Fruit fly (Drosophila melanogaster) whole organism, embryonic: ENCODE data around the gene CG16985.

Source experiments
- Atf6 ChIP-seq: fragments of 200-800 bp; sonication (Bioruptor generic); IDR thresholded peaks from 2 replicates; pipeline ENCODE4 v1.3.6; 2022; ENCODE audit warnings: missing biosample characterization, missing genetic modification characterization
- Awh ChIP-seq: fragments of 200-800 bp; sonication (Bioruptor generic); IDR thresholded peaks from 2 replicates; pipeline ENCODE4, ENCODE4 v1.3.6; 2022; ENCODE audit warnings: missing biosample characterization, missing genetic modification characterization
- B-H1 ChIP-seq: fragments of 200-800 bp; sonication (Bioruptor generic); IDR thresholded peaks from 3 replicates; pipeline ENCODE4 v1.3.6; 2022; ENCODE audit warnings: missing biosample characterization, missing genetic modification characterization
- CG10366 ChIP-seq: fragments of 200-800 bp; sonication (Bioruptor generic); IDR thresholded peaks from 2 replicates; pipeline ENCODE4 v1.3.6; 2022; ENCODE audit warnings: missing biosample characterization, missing genetic modification characterization
- CG10462 ChIP-seq: fragments of 200-800 bp; sonication (Bioruptor generic); optimal IDR thresholded peaks from 2 replicates; lab custom pipeline; 2016; ENCODE audit warnings: missing biosample characterization, missing genetic modification characterization
- CG12219 ChIP-seq: fragments of 200-800 bp; sonication (Bioruptor generic); optimal IDR thresholded peaks from 3 replicates; lab custom pipeline; 2018; ENCODE audit warnings: missing biosample characterization, mild to moderate bottlenecking, missing genetic modification characterization
- CG14860 ChIP-seq: fragments of 200-800 bp; sonication (Bioruptor generic); IDR thresholded peaks from 3 replicates; pipeline ENCODE4 v1.3.6; 2022; ENCODE audit warnings: missing biosample characterization, missing genetic modification characterization; ENCODE audit not compliant: partially characterized antibody
- CG15479 ChIP-seq: fragments of 200-800 bp; sonication (Bioruptor generic); optimal IDR thresholded peaks from 3 replicates; lab custom pipeline; 2019; ENCODE audit warnings: missing biosample characterization, mild to moderate bottlenecking, missing genetic modification characterization, moderate library complexity
- CG18262 ChIP-seq: fragments of 200-800 bp; optimal IDR thresholded peaks from 3 replicates; lab custom pipeline; 2019; ENCODE audit warnings: missing biosample characterization, mild to moderate bottlenecking, missing genetic modification characterization, moderate library complexity
- CG18599 ChIP-seq: fragments of 200-800 bp; sonication (Bioruptor generic); optimal IDR thresholded peaks from 3 replicates; lab custom pipeline; 2017; ENCODE audit warnings: missing biosample characterization, missing genetic modification characterization, mild to moderate bottlenecking, moderate library complexity, missing genetic modification reagents
- CG2712 ChIP-seq: fragments of 200-800 bp; optimal IDR thresholded peaks from 3 replicates; lab custom pipeline; 2019; ENCODE audit warnings: missing biosample characterization, mild to moderate bottlenecking, missing genetic modification characterization, moderate library complexity
- CG32767 ChIP-seq: fragments of 200-800 bp; sonication (Bioruptor generic); IDR thresholded peaks from 2 replicates; pipeline ENCODE4 v1.3.6; 2022; ENCODE audit warnings: missing biosample characterization, missing genetic modification characterization
- CG34422 ChIP-seq: fragments of 200-800 bp; sonication (Bioruptor generic); IDR thresholded peaks from 3 replicates; pipeline ENCODE4 v1.3.6; 2022; ENCODE audit warnings: missing biosample characterization, missing genetic modification characterization
- CG4820 ChIP-seq: fragments of 200-800 bp; sonication (Bioruptor generic); optimal IDR thresholded peaks from 3 replicates; lab custom pipeline; 2016; ENCODE audit warnings: missing biosample characterization, missing genetic modification characterization
- CG6254 ChIP-seq: fragments of 200-800 bp; sonication (Bioruptor generic); optimal IDR thresholded peaks from 3 replicates; lab custom pipeline; 2017; ENCODE audit warnings: mild to moderate bottlenecking, missing biosample characterization, missing genetic modification reagents, missing genetic modification characterization
- CG6854 ChIP-seq: fragments of 200-800 bp; sonication (Bioruptor generic); optimal IDR thresholded peaks from 3 replicates; lab custom pipeline; 2017; ENCODE audit warnings: missing biosample characterization, mild to moderate bottlenecking, missing genetic modification characterization
- CG8924 ChIP-seq: fragments of 200-800 bp; optimal IDR thresholded peaks from 3 replicates; lab custom pipeline; 2019; ENCODE audit warnings: missing biosample characterization, mild to moderate bottlenecking, missing genetic modification characterization, moderate library complexity
- CG9727 ChIP-seq: fragments of 200-800 bp; sonication (Bioruptor generic); optimal IDR thresholded peaks from 3 replicates; lab custom pipeline; 2017; ENCODE audit warnings: missing biosample characterization, mild to moderate bottlenecking, missing genetic modification characterization
- D19A ChIP-seq: fragments of 200-800 bp; optimal IDR thresholded peaks from 3 replicates; lab custom pipeline; 2019; ENCODE audit warnings: missing biosample characterization, mild to moderate bottlenecking, missing genetic modification characterization, moderate library complexity
- D19B ChIP-seq: fragments of 200-800 bp; sonication (Bioruptor generic); optimal IDR thresholded peaks from 2 replicates; lab custom pipeline; 2017; ENCODE audit warnings: missing biosample characterization, mild to moderate bottlenecking, missing genetic modification characterization
- Dek ChIP-seq: fragments of 200-800 bp; sonication (Bioruptor generic); optimal IDR thresholded peaks from 3 replicates; lab custom pipeline; 2019; ENCODE audit warnings: missing biosample characterization, mild to moderate bottlenecking, missing genetic modification characterization, moderate library complexity
- Dref ChIP-seq: fragments of 200-800 bp; sonication (Bioruptor generic); IDR thresholded peaks from 2 replicates; pipeline ENCODE4 v1.3.6; 2022; ENCODE audit warnings: missing biosample characterization, missing genetic modification characterization
- Eip74EF ChIP-seq, 2 experiments: fragments of 200-800 bp in 1 of 2; fragments of >200 bp in 1 of 2; sonication (Bioruptor generic) in 1 of 2; optimal IDR thresholded peaks; 2 replicates each; lab custom pipeline; 2017 to 2019; ENCODE audit warnings: missing biosample characterization in 2 of 2, missing genetic modification characterization in 2 of 2, mild to moderate bottlenecking in 1 of 2, moderate library complexity in 1 of 2
- HLH3B ChIP-seq: fragments of 200-800 bp; sonication (Bioruptor generic); IDR thresholded peaks from 2 replicates; pipeline ENCODE4 v1.3.6; 2022; ENCODE audit warnings: missing biosample characterization, missing genetic modification characterization
- MBD-R2 ChIP-seq: fragments of 200-800 bp; sonication (Bioruptor generic); IDR thresholded peaks from 2 replicates; pipeline ENCODE4 v1.3.6; 2022; ENCODE audit warnings: missing biosample characterization, missing genetic modification characterization
- Med ChIP-seq: fragments of 200-800 bp; sonication (Bioruptor generic); peaks from one replicate; lab custom pipeline; 2016; ENCODE audit warnings: missing biosample characterization, missing genetic modification characterization, mild to moderate bottlenecking, inconsistent platforms, moderate library complexity
- Nf-YA ChIP-seq: fragments of 200-800 bp; sonication (Bioruptor generic); IDR thresholded peaks from 2 replicates; pipeline ENCODE4 v1.3.6; 2022; ENCODE audit warnings: missing biosample characterization, missing genetic modification characterization
- NfI ChIP-seq: fragments of 200-800 bp; sonication (Bioruptor generic); optimal IDR thresholded peaks from 3 replicates; lab custom pipeline; 2018; ENCODE audit warnings: missing biosample characterization, mild to moderate bottlenecking, missing genetic modification characterization, moderate library complexity
- Oli ChIP-seq: fragments of 200-800 bp; sonication (Bioruptor generic); optimal IDR thresholded peaks from 2 replicates; lab custom pipeline; 2018; ENCODE audit warnings: missing biosample characterization, mild to moderate bottlenecking, missing genetic modification characterization, moderate library complexity
- Opbp ChIP-seq: fragments of 200-800 bp; sonication (Bioruptor generic); IDR thresholded peaks from 3 replicates; pipeline ENCODE4 v1.3.6; 2022; ENCODE audit warnings: missing biosample characterization, missing genetic modification characterization; ENCODE audit not compliant: partially characterized antibody
- Ptx1 ChIP-seq: fragments of 200-800 bp; sonication (Bioruptor generic); IDR thresholded peaks from 2 replicates; pipeline ENCODE4 v1.3.6; 2022; ENCODE audit warnings: missing biosample characterization, missing genetic modification characterization
- Spps ChIP-seq: fragments of 200-800 bp; sonication (Bioruptor generic); optimal IDR thresholded peaks from 2 replicates; lab custom pipeline; 2018; ENCODE audit warnings: missing biosample characterization, mild to moderate bottlenecking, missing genetic modification characterization
- Trl ChIP-seq, 3 experiments: fragments of >200 bp in 2 of 3; fragments of 200-800 bp in 1 of 3; sonication (Bioruptor generic) in 1 of 3; optimal IDR thresholded peaks; 2 replicates in 1 of 3; 3 replicates in 2 of 3; lab custom pipeline; 2016 to 2017; ENCODE audit warnings: missing biosample characterization in 1 of 3, missing genetic modification characterization in 1 of 3
- az2 ChIP-seq: fragments of 200-800 bp; sonication (Bioruptor generic); optimal IDR thresholded peaks from 3 replicates; lab custom pipeline; 2016; ENCODE audit warnings: missing biosample characterization, missing genetic modification characterization
- cg ChIP-seq: fragments of 200-800 bp; sonication (Bioruptor generic); optimal IDR thresholded peaks from 3 replicates; lab custom pipeline; 2019; ENCODE audit warnings: missing biosample characterization, mild to moderate bottlenecking, missing genetic modification characterization, moderate library complexity
- cwo ChIP-seq: fragments of 200-800 bp; sonication (Bioruptor generic); optimal IDR thresholded peaks from 3 replicates; lab custom pipeline; 2017; ENCODE audit warnings: missing biosample characterization, missing genetic modification characterization, mild to moderate bottlenecking, moderate library complexity, missing genetic modification reagents
- fd64A ChIP-seq: fragments of 200-800 bp; sonication (Bioruptor generic); optimal IDR thresholded peaks from 3 replicates; lab custom pipeline; 2018; ENCODE audit warnings: missing biosample characterization, mild to moderate bottlenecking, missing genetic modification characterization
- lab ChIP-seq: fragments of 200-800 bp; sonication (Bioruptor generic); optimal IDR thresholded peaks from 3 replicates; lab custom pipeline; 2017; ENCODE audit warnings: missing biosample characterization, missing genetic modification characterization, mild to moderate bottlenecking, moderate library complexity, missing genetic modification reagents
- lilli ChIP-seq: fragments of 200-800 bp; sonication (Bioruptor generic); optimal IDR thresholded peaks from 3 replicates; lab custom pipeline; 2016; ENCODE audit warnings: missing biosample characterization, missing genetic modification characterization
- mam ChIP-seq: fragments of 200-800 bp; sonication (Bioruptor generic); optimal IDR thresholded peaks from 3 replicates; lab custom pipeline; 2016; ENCODE audit warnings: missing biosample characterization, missing genetic modification characterization
- nerfin-2 ChIP-seq: fragments of 200-800 bp; sonication (Bioruptor generic); IDR thresholded peaks from 2 replicates; pipeline ENCODE4 v1.3.6; 2022; ENCODE audit warnings: missing biosample characterization, missing genetic modification characterization; ENCODE audit not compliant: partially characterized antibody
- oc ChIP-seq: fragments of 200-800 bp; sonication (Bioruptor generic); optimal IDR thresholded peaks from 2 replicates; lab custom pipeline; 2018; ENCODE audit warnings: missing biosample characterization, mild to moderate bottlenecking, missing genetic modification characterization, moderate library complexity
- pros ChIP-seq: fragments of 200-800 bp; sonication (Bioruptor generic); optimal IDR thresholded peaks from 3 replicates; lab custom pipeline; 2019; ENCODE audit warnings: missing biosample characterization, mild to moderate bottlenecking, missing genetic modification characterization, moderate library complexity
- run ChIP-seq: fragments of 200-800 bp; sonication (Bioruptor generic); optimal IDR thresholded peaks from 3 replicates; lab custom pipeline; 2018; ENCODE audit warnings: missing biosample characterization, mild to moderate bottlenecking, missing genetic modification characterization
- salm ChIP-seq: fragments of 200-800 bp; sonication (Bioruptor generic); optimal IDR thresholded peaks from 2 replicates; lab custom pipeline; 2018; ENCODE audit warnings: missing biosample characterization, mild to moderate bottlenecking, missing genetic modification characterization
- sens ChIP-seq: fragments of 200-800 bp; sonication (Bioruptor generic); peaks from one replicate; lab custom pipeline; 2016; ENCODE audit warnings: missing biosample characterization, missing genetic modification characterization
- so ChIP-seq: fragments of 200-800 bp; sonication (Bioruptor generic); IDR thresholded peaks from 3 replicates; pipeline ENCODE4 v1.3.6; 2022; ENCODE audit warnings: missing biosample characterization, missing genetic modification characterization
- sug ChIP-seq: fragments of 200-800 bp; optimal IDR thresholded peaks from 2 replicates; lab custom pipeline; 2019; ENCODE audit warnings: missing biosample characterization, mild to moderate bottlenecking, missing genetic modification characterization, moderate library complexity
- tgo ChIP-seq: fragments of 200-800 bp; sonication (Bioruptor generic); IDR thresholded peaks from 3 replicates; pipeline ENCODE4 v1.3.6; 2022; ENCODE audit warnings: missing biosample characterization, missing genetic modification characterization

CG16985 gene

dm6 chr3L:2570269-2570723 lies 28.8 kb upstream of the CG16985 start (continued):
- TF ChIP-seq cg (GFP tag; lab: Kevin White, UChicago) = peak; percentile 54
- peak; percentile 3 for TF ChIP-seq CG9727
- peak; percentile 77 for TF ChIP-seq Med (GFP tag; lab: Kevin White, UChicago)
- TF ChIP-seq MBD-R2 (GFP tag; lab: Robert Waterston, UW) = no peak
- TF ChIP-seq oc (tag; lab: Kevin White, UChicago) = no peak
- TF ChIP-seq CG6854 (GFP tag; lab: Kevin White, UChicago) = peak; percentile 4
- no peak for TF ChIP-seq CG15479 (GFP tag; lab: Kevin White, UChicago)
- TF ChIP-seq B-H1 (GFP tag; lab: Robert Waterston, UW) = peak; percentile 42; the same call in 2 of the 3 replicates
- peak; percentile 13 for TF ChIP-seq sug
- peak; percentile 64 for TF ChIP-seq CG2712 (tag; lab: Kevin White, UChicago)
- TF ChIP-seq HLH3B (GFP tag; lab: Robert Waterston, UW) = peak; percentile 52; the same call in 1 of the 2 replicates
- TF ChIP-seq Dref (GFP tag; lab: Robert Waterston, UW) = no peak
- no peak for TF ChIP-seq Opbp (GFP tag; lab: Robert Waterston, UW)
- TF ChIP-seq D19B (GFP tag; lab: Kevin White, UChicago) = no peak
- TF ChIP-seq D19A (tag; lab: Kevin White, UChicago) = peak; percentile 56
- TF ChIP-seq mam (GFP tag; lab: Kevin White, UChicago) = peak; percentile 12
- peak; percentile 30; the same call in 1 of the 2 replicates for TF ChIP-seq CG10366 (GFP tag; lab: Robert Waterston, UW)
- no peak for TF ChIP-seq CG14860 (GFP tag; lab: Robert Waterston, UW)
- peak; percentile 56 for TF ChIP-seq run
- TF ChIP-seq Awh (GFP tag; lab: Robert Waterston, UW) = peak; percentile 56; the same call in 1 of the 2 replicates
- TF ChIP-seq CG4820 (GFP tag; lab: Kevin White, UChicago) = peak; percentile 10
- 0 out of 2 replicates have a peak, but pooled peaks have one; percentile 52 for TF ChIP-seq CG32767 (GFP tag; lab: Robert Waterston, UW)
- peak; percentile 13; the same call in 1 of the 3 replicates for TF ChIP-seq tgo (GFP tag; lab: Robert Waterston, UW)
- TF ChIP-seq pros (GFP tag; lab: Kevin White, UChicago) = no peak
- TF ChIP-seq sens (GFP tag; lab: Kevin White, UChicago) = peak; percentile 86
- peak; percentile 16 for TF ChIP-seq fd64A (GFP tag; lab: Kevin White, UChicago)
- no peak for TF ChIP-seq CG10462 (GFP tag; lab: Kevin White, UChicago)
- peak; percentile 46 for TF ChIP-seq cwo
- TF ChIP-seq az2 (GFP tag; lab: Kevin White, UChicago) = peak; percentile 45
- peak; percentile 55; the same call in 1 of the 3 replicates for TF ChIP-seq so (GFP tag; lab: Robert Waterston, UW)
- TF ChIP-seq lab = peak; percentile 70
- TF ChIP-seq Oli (tag; lab: Kevin White, UChicago) = peak; percentile 61
- peak; percentile 48; the same call in 1 of the 2 replicates for TF ChIP-seq Ptx1
- peak; percentile 44 for TF ChIP-seq CG8924 (tag; lab: Kevin White, UChicago)
- TF ChIP-seq lilli (GFP tag; lab: Kevin White, UChicago) = peak; percentile 27
- TF ChIP-seq Spps (tag; lab: Kevin White, UChicago) = peak; percentile 26
- peak; percentile 64 for TF ChIP-seq CG18262 (tag; lab: Kevin White, UChicago)
- TF ChIP-seq Atf6 (GFP tag; lab: Robert Waterston, UW) = peak; percentile 21; the same call in 1 of the 2 replicates
- peak; percentile 0 for TF ChIP-seq Dek (tag; lab: Kevin White, UChicago)
- TF ChIP-seq CG18599 = peak; percentile 33
- peak; percentile 44 for TF ChIP-seq CG12219 (GFP tag; lab: Kevin White, UChicago)
- TF ChIP-seq CG34422 = 0 out of 3 replicates have a peak, but pooled peaks have one; percentile 19
- TF ChIP-seq Eip74EF (GFP tag; optimal IDR thresholded peaks at IDR 0.05; lab: Kevin White, UChicago) = peak in 1 of 2 experiments; percentile 38
- no peak for TF ChIP-seq Trl (optimal IDR thresholded peaks at IDR 0.05; lab: Kevin White, UChicago)
- TF ChIP-seq Trl (GFP tag; optimal IDR thresholded peaks at IDR 0.05; lab: Kevin White, UChicago) = peak; percentile 18
- peak; percentile 54 for TF ChIP-seq salm (tag; lab: Kevin White, UChicago)
- TF ChIP-seq Nf-YA (GFP tag; lab: Robert Waterston, UW) = 0 out of 2 replicates have a peak, but pooled peaks have one; percentile 12
- peak; percentile 57 for TF ChIP-seq CG6254
- peak; percentile 40 for TF ChIP-seq NfI (GFP tag; lab: Kevin White, UChicago)
- no peak for TF ChIP-seq nerfin-2 (GFP tag; lab: Robert Waterston, UW)
